Fruit fly (Drosophila melanogaster): ENCODE results near the gene Gr10b.

Gene Gr10b

DNA sequence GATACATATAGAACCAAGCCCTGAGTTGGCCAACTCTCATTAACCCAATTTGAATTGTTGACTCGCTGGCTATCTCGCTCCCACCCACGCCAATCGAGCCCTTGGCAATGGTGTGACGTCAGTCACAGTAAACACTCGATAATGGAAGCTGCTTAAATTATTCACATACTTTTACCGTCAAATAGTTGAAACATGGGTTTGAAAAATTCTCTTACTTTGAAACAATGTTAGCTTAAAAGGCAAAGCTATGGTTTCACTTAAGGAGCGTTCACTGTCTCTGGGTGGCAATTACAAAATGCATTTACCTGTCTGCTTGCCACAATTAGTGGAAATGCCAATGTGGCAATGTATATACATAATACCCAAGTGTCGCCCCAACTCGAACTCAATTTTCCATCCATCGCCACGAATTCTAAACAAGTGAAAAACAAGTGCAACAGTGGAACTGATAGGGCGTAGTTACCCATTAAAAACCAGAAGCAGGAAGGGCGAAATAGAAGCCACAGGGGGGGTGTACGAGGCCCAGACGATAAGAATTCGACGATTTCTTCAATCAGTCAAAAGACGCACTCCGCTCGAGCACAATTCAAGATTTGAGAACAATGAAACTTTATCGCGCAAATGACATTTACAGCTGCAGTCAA, 36.6 kb upstream of the Gr10b start (continued):
- peak; percentile 73 for TF ChIP-seq NC2β (GFP tag; optimal IDR thresholded peaks at IDR 0.05)
- TF ChIP-seq vnd (GFP tag; IDR thresholded peaks at IDR 0.05; ENCODE audit: partially characterized antibody), result no peak
- TF ChIP-seq CG43689 (GFP tag; IDR thresholded peaks at IDR 0.05), result peak; percentile 71
- peak; percentile 71 for TF ChIP-seq CG6272 (GFP tag; IDR thresholded peaks at IDR 0.05)
- TF ChIP-seq CG18476 (GFP tag; optimal IDR thresholded peaks at IDR 0.05), result peak; percentile 54
- TF ChIP-seq nerfin-2 (GFP tag; IDR thresholded peaks at IDR 0.05; ENCODE audit: partially characterized antibody), result no peak
- no peak for TF ChIP-seq HLH4C (GFP tag; IDR thresholded peaks at IDR 0.05; ENCODE audit: partially characterized antibody)
- peak; percentile 54 for TF ChIP-seq CG10267 (tag; optimal IDR thresholded peaks at IDR 0.05)
- peak; percentile 27 for TF ChIP-seq slou (GFP tag; optimal IDR thresholded peaks at IDR 0.05)
- peak; percentile 80 for TF ChIP-seq kah (GFP tag; optimal IDR thresholded peaks at IDR 0.05)
- TF ChIP-seq crc (GFP tag; optimal IDR thresholded peaks at IDR 0.05), result peak; percentile 60
- peak; percentile 83 for TF ChIP-seq fu2 (GFP tag; optimal IDR thresholded peaks at IDR 0.05)
- TF ChIP-seq Deaf1 (tag; optimal IDR thresholded peaks at IDR 0.05), result peak; percentile 55
- TF ChIP-seq pum (GFP tag; optimal IDR thresholded peaks at IDR 0.05), result peak; percentile 77
- peak; percentile 78 for TF ChIP-seq nau (GFP tag; optimal IDR thresholded peaks at IDR 0.05)
- peak; percentile 60 for TF ChIP-seq Hey (tag; optimal IDR thresholded peaks at IDR 0.05)
- no peak for TF ChIP-seq Scr (GFP tag; IDR thresholded peaks at IDR 0.05; ENCODE audit: partially characterized antibody)
- peak; percentile 70 for TF ChIP-seq Sox100B (GFP tag; optimal IDR thresholded peaks at IDR 0.05)
- peak; percentile 83 for TF ChIP-seq her (GFP tag; optimal IDR thresholded peaks at IDR 0.05)
- no peak for TF ChIP-seq gfzf (GFP tag; optimal IDR thresholded peaks at IDR 0.05)
- TF ChIP-seq wdn (GFP tag; IDR thresholded peaks at IDR 0.05), result peak; percentile 68
- peak; percentile 72 for TF ChIP-seq ssp (GFP tag; IDR thresholded peaks at IDR 0.05)
- peak; percentile 48 for TF ChIP-seq CG8290 (GFP tag; optimal IDR thresholded peaks at IDR 0.05)
- TF ChIP-seq CG8290 (tag; optimal IDR thresholded peaks at IDR 0.05), result peak in 1 of 2 experiments; percentile 97
- peak; percentile 83 for TF ChIP-seq Hmr (GFP tag; optimal IDR thresholded peaks at IDR 0.05)
- peak; percentile 90 for TF ChIP-seq CG13424 (tag; optimal IDR thresholded peaks at IDR 0.05)
- TF ChIP-seq wor (GFP tag; IDR thresholded peaks at IDR 0.05), result peak; percentile 72
- 0 out of 4 replicates have a peak, but pooled peaks have one; percentile 5 for TF ChIP-seq chinmo (GFP tag; IDR thresholded peaks at IDR 0.05; ENCODE audit: partially characterized antibody)
- no peak for TF ChIP-seq hb (GFP tag; IDR thresholded peaks at IDR 0.05; ENCODE audit: partially characterized antibody)
- TF ChIP-seq Vsx1 (GFP tag; optimal IDR thresholded peaks at IDR 0.05), result peak; percentile 64
- TF ChIP-seq so (GFP tag; IDR thresholded peaks at IDR 0.05), result peak; percentile 92
- peak; percentile 89 for TF ChIP-seq Mrtf (GFP tag; IDR thresholded peaks at IDR 0.05)
- TF ChIP-seq CG2712 (tag; optimal IDR thresholded peaks at IDR 0.05), result peak; percentile 82
- TF ChIP-seq CG10462 (GFP tag; optimal IDR thresholded peaks at IDR 0.05), result peak; percentile 65
- TF ChIP-seq Awh (GFP tag; IDR thresholded peaks at IDR 0.05), result peak; percentile 85
- TF ChIP-seq Gsc (GFP tag; IDR thresholded peaks at IDR 0.05), result peak; percentile 69
- no peak for TF ChIP-seq nom (GFP tag; optimal IDR thresholded peaks at IDR 0.05)
- peak; percentile 73 for TF ChIP-seq CG4854 (GFP tag; optimal IDR thresholded peaks at IDR 0.05)
- peak; percentile 77 for TF ChIP-seq tio (GFP tag; optimal IDR thresholded peaks at IDR 0.05)
- peak; percentile 80 for TF ChIP-seq Dek (tag; optimal IDR thresholded peaks at IDR 0.05)
- peak; percentile 70 for TF ChIP-seq nerfin-1 (tag; optimal IDR thresholded peaks at IDR 0.05)
- TF ChIP-seq ap (GFP tag; IDR thresholded peaks at IDR 0.05), result peak; percentile 80
- TF ChIP-seq gt (GFP tag; IDR thresholded peaks at IDR 0.05), result peak; percentile 68
- peak; percentile 19; the same call in 1 of the 2 replicates for TF ChIP-seq Dip2 (GFP tag; IDR thresholded peaks at IDR 0.05)
- TF ChIP-seq Rfx (GFP tag; IDR thresholded peaks at IDR 0.05), result peak; percentile 91
- peak; percentile 54 for TF ChIP-seq sd (tag; optimal IDR thresholded peaks at IDR 0.05)
- TF ChIP-seq Doc2 (GFP tag; IDR thresholded peaks at IDR 0.05), result peak; percentile 28; the same call in 1 of the 2 replicates
- peak; percentile 92 for TF ChIP-seq Ada2b (GFP tag; IDR thresholded peaks at IDR 0.05)
- TF ChIP-seq CG34422 (GFP tag; IDR thresholded peaks at IDR 0.05), result peak; percentile 91
